Fruit fly (Drosophila melanogaster) whole organism, embryonic: ENCODE measurements around the gene CG1575.
A peak's percentile ranks its signal among the peaks of the same experiment; 100 is the strongest.

Experiments used
- Antp ChIP-seq: fragments of 200-800 bp; sonication (Bioruptor generic); optimal IDR thresholded peaks from 3 replicates; lab custom pipeline; 2016; ENCODE audit warnings: missing biosample characterization, missing genetic modification characterization
- Bgb ChIP-seq: fragments of 200-800 bp; sonication (Bioruptor generic); IDR thresholded peaks from 2 replicates; pipeline ENCODE4 v1.3.6; 2022; ENCODE audit warnings: missing biosample characterization, missing genetic modification characterization; ENCODE audit not compliant: partially characterized antibody
- CG10267 ChIP-seq: fragments of 200-800 bp; sonication (Bioruptor generic); optimal IDR thresholded peaks from 2 replicates; lab custom pipeline; 2018; ENCODE audit warnings: missing biosample characterization, mild to moderate bottlenecking, missing genetic modification characterization, moderate library complexity
- CG10431 ChIP-seq: fragments of 200-800 bp; sonication (Bioruptor generic); optimal IDR thresholded peaks from 3 replicates; lab custom pipeline; 2018; ENCODE audit warnings: missing biosample characterization, mild to moderate bottlenecking, missing genetic modification characterization
- CG11093 ChIP-seq: fragments of 200-800 bp; sonication (Bioruptor generic); IDR thresholded peaks from 3 replicates; pipeline ENCODE4 v1.3.6; 2022; ENCODE audit warnings: missing biosample characterization, missing genetic modification characterization
- CG12659 ChIP-seq: fragments of 200-800 bp; sonication (Bioruptor generic); optimal IDR thresholded peaks from 3 replicates; lab custom pipeline; 2017; ENCODE audit warnings: mild to moderate bottlenecking, missing biosample characterization, missing genetic modification reagents, missing genetic modification characterization
- CG30403 ChIP-seq: fragments of 200-800 bp; sonication (Bioruptor generic); optimal IDR thresholded peaks from 3 replicates; lab custom pipeline; 2016; ENCODE audit warnings: missing biosample characterization, missing genetic modification characterization
- CG30431 ChIP-seq: fragments of 200-800 bp; sonication (Bioruptor generic); optimal IDR thresholded peaks from 2 replicates; lab custom pipeline; 2017; ENCODE audit warnings: missing biosample characterization, missing genetic modification characterization
- CG3065 ChIP-seq: fragments of 200-800 bp; sonication (Bioruptor generic); optimal IDR thresholded peaks from 2 replicates; lab custom pipeline; 2016; ENCODE audit warnings: missing biosample characterization, missing genetic modification characterization
- CG32532 ChIP-seq: fragments of 200-800 bp; sonication (Bioruptor generic); IDR thresholded peaks from 2 replicates; pipeline ENCODE4 v1.3.6; 2022; ENCODE audit warnings: missing biosample characterization, missing genetic modification characterization
- CG3995 ChIP-seq: fragments of 200-800 bp; sonication (Bioruptor generic); optimal IDR thresholded peaks from 3 replicates; lab custom pipeline; 2016; ENCODE audit warnings: missing biosample characterization, missing genetic modification characterization
- CG42726 ChIP-seq: fragments of 200-800 bp; sonication (Bioruptor generic); IDR thresholded peaks from 2 replicates; pipeline ENCODE4 v1.3.6; 2022; ENCODE audit warnings: missing biosample characterization, missing genetic modification characterization; ENCODE audit not compliant: partially characterized antibody
- CG6791 ChIP-seq: fragments of 200-800 bp; sonication (Bioruptor generic); IDR thresholded peaks from 3 replicates; pipeline ENCODE4 v1.3.6; 2022; ENCODE audit warnings: missing biosample characterization, missing genetic modification characterization; ENCODE audit not compliant: partially characterized antibody
- CG9437 ChIP-seq: fragments of 200-800 bp; sonication (Bioruptor generic); optimal IDR thresholded peaks from 2 replicates; lab custom pipeline; 2018; ENCODE audit warnings: missing biosample characterization, mild to moderate bottlenecking, missing genetic modification characterization
- D19B ChIP-seq: fragments of 200-800 bp; sonication (Bioruptor generic); optimal IDR thresholded peaks from 2 replicates; lab custom pipeline; 2017; ENCODE audit warnings: missing biosample characterization, mild to moderate bottlenecking, missing genetic modification characterization
- Doc2 ChIP-seq: fragments of 200-800 bp; sonication (Bioruptor generic); IDR thresholded peaks from 2 replicates; pipeline ENCODE4 v1.3.6; 2022; ENCODE audit warnings: missing biosample characterization, missing genetic modification characterization
- Doc3 ChIP-seq: fragments of 200-800 bp; sonication (Bioruptor generic); IDR thresholded peaks from 3 replicates; pipeline ENCODE4 v1.3.6; 2022; ENCODE audit warnings: missing biosample characterization, missing genetic modification characterization; ENCODE audit not compliant: partially characterized antibody
- Ets65A ChIP-seq: fragments of 200-800 bp; sonication (Bioruptor generic); peaks from one replicate; lab custom pipeline; 2016; ENCODE audit warnings: missing biosample characterization, missing genetic modification characterization
- Hey ChIP-seq: fragments of 200-800 bp; sonication (Bioruptor generic); optimal IDR thresholded peaks from 3 replicates; lab custom pipeline; 2018; ENCODE audit warnings: missing biosample characterization, mild to moderate bottlenecking, missing genetic modification characterization
- Hr3 ChIP-seq: fragments of 200-800 bp; sonication (Bioruptor generic); optimal IDR thresholded peaks from 3 replicates; lab custom pipeline; 2016; ENCODE audit warnings: missing biosample characterization, missing genetic modification characterization
- MBD-R2 ChIP-seq: fragments of 200-800 bp; sonication (Bioruptor generic); IDR thresholded peaks from 2 replicates; pipeline ENCODE4 v1.3.6; 2022; ENCODE audit warnings: missing biosample characterization, missing genetic modification characterization
- Med ChIP-seq: fragments of 200-800 bp; sonication (Bioruptor generic); peaks from one replicate; lab custom pipeline; 2016; ENCODE audit warnings: missing biosample characterization, missing genetic modification characterization, mild to moderate bottlenecking, inconsistent platforms, moderate library complexity
- NC2β ChIP-seq: fragments of 200-800 bp; sonication (Bioruptor generic); optimal IDR thresholded peaks from 2 replicates; lab custom pipeline; 2016; ENCODE audit warnings: missing biosample characterization, missing genetic modification characterization
- Opbp ChIP-seq: fragments of 200-800 bp; sonication (Bioruptor generic); IDR thresholded peaks from 3 replicates; pipeline ENCODE4 v1.3.6; 2022; ENCODE audit warnings: missing biosample characterization, missing genetic modification characterization; ENCODE audit not compliant: partially characterized antibody
- Scr ChIP-seq: fragments of 200-800 bp; sonication (Bioruptor generic); IDR thresholded peaks from 2 replicates; pipeline ENCODE4 v1.3.6; 2022; ENCODE audit warnings: missing biosample characterization, missing genetic modification characterization; ENCODE audit not compliant: partially characterized antibody
- Side ChIP-seq: fragments of 200-800 bp; sonication (Bioruptor generic); optimal IDR thresholded peaks from 2 replicates; lab custom pipeline; 2016; ENCODE audit warnings: missing biosample characterization, missing genetic modification characterization
- Trl ChIP-seq, 3 experiments: fragments of >200 bp in 2 of 3; fragments of 200-800 bp in 1 of 3; sonication (Bioruptor generic) in 1 of 3; optimal IDR thresholded peaks; 2 replicates in 1 of 3; 3 replicates in 2 of 3; lab custom pipeline; 2016 to 2017; ENCODE audit warnings: missing biosample characterization in 1 of 3, missing genetic modification characterization in 1 of 3
- ase ChIP-seq: fragments of 200-800 bp; sonication (Bioruptor generic); IDR thresholded peaks from 3 replicates; pipeline ENCODE4 v1.3.6; 2022; ENCODE audit warnings: missing biosample characterization, missing genetic modification characterization
- btn ChIP-seq: fragments of 200-800 bp; sonication (Bioruptor generic); optimal IDR thresholded peaks from 2 replicates; lab custom pipeline; 2016; ENCODE audit warnings: missing biosample characterization, missing genetic modification characterization
- chinmo ChIP-seq: fragments of 200-800 bp; sonication (Bioruptor generic); IDR thresholded peaks from 4 replicates; pipeline ENCODE4 v1.3.6; 2022; ENCODE audit warnings: missing biosample characterization, missing genetic modification characterization; ENCODE audit not compliant: partially characterized antibody
- crc ChIP-seq: fragments of 200-800 bp; sonication (Bioruptor generic); optimal IDR thresholded peaks from 2 replicates; lab custom pipeline; 2016; ENCODE audit warnings: missing biosample characterization, missing genetic modification characterization
- exex ChIP-seq: fragments of 200-800 bp; sonication (Bioruptor generic); optimal IDR thresholded peaks from 4 replicates; lab custom pipeline; 2018; ENCODE audit warnings: missing biosample characterization, mild to moderate bottlenecking, missing genetic modification characterization, moderate library complexity
- grn ChIP-seq: fragments of 200-800 bp; sonication (Bioruptor generic); optimal IDR thresholded peaks from 3 replicates; lab custom pipeline; 2017; ENCODE audit warnings: missing biosample characterization, missing genetic modification characterization
- hth ChIP-seq: fragments of >200 bp; optimal IDR thresholded peaks from 2 replicates; lab custom pipeline; 2017; ENCODE audit warnings: inconsistent platforms
- ken ChIP-seq: fragments of 200-800 bp; sonication (Bioruptor generic); IDR thresholded peaks from 3 replicates; pipeline ENCODE4 v1.3.6; 2022; ENCODE audit warnings: missing biosample characterization, missing genetic modification characterization
- lov ChIP-seq, 2 experiments: fragments of 200-800 bp in 1 of 2; fragments of >200 bp in 1 of 2; sonication (Bioruptor generic) in 1 of 2; IDR thresholded peaks in 1 of 2; optimal IDR thresholded peaks in 1 of 2; 2 replicates in 1 of 2; 3 replicates in 1 of 2; pipeline versions ENCODE4 v1.3.6 to Lab custom; 2017 to 2022; ENCODE audit warnings: missing biosample characterization in 1 of 2, missing genetic modification characterization in 1 of 2
- nmo ChIP-seq: fragments of 200-800 bp; sonication (Bioruptor generic); optimal IDR thresholded peaks from 2 replicates; lab custom pipeline; 2018; ENCODE audit warnings: missing biosample characterization, mild to moderate bottlenecking, missing genetic modification characterization, moderate library complexity
- pb ChIP-seq: fragments of 200-800 bp; sonication (Bioruptor generic); optimal IDR thresholded peaks from 3 replicates; lab custom pipeline; 2016; ENCODE audit warnings: missing biosample characterization, missing genetic modification characterization
- pho ChIP-seq: fragments of 200-800 bp; sonication (Bioruptor generic); optimal IDR thresholded peaks from 2 replicates; lab custom pipeline; 2016; ENCODE audit warnings: missing biosample characterization, missing genetic modification characterization
- phol ChIP-seq: fragments of 200-800 bp; sonication (Bioruptor generic); optimal IDR thresholded peaks from 3 replicates; lab custom pipeline; 2018; ENCODE audit warnings: missing biosample characterization, mild to moderate bottlenecking, missing genetic modification characterization, moderate library complexity
- pzg ChIP-seq: fragments of 200-800 bp; sonication (Bioruptor generic); optimal IDR thresholded peaks from 3 replicates; lab custom pipeline; 2018; ENCODE audit warnings: missing biosample characterization, mild to moderate bottlenecking, missing genetic modification characterization, moderate library complexity
- row ChIP-seq: fragments of 200-800 bp; sonication (Bioruptor generic); IDR thresholded peaks from 3 replicates; pipeline ENCODE4 v1.3.6; 2022; ENCODE audit warnings: missing biosample characterization, missing genetic modification characterization
- ssp ChIP-seq: fragments of 200-800 bp; sonication (Bioruptor generic); IDR thresholded peaks from 2 replicates; pipeline ENCODE4 v1.3.6; 2022; ENCODE audit warnings: missing biosample characterization, missing genetic modification characterization
- stwl ChIP-seq: fragments of 200-800 bp; sonication (Bioruptor generic); optimal IDR thresholded peaks from 3 replicates; lab custom pipeline; 2018; ENCODE audit warnings: missing biosample characterization, mild to moderate bottlenecking, missing genetic modification characterization, moderate library complexity
- trem ChIP-seq: fragments of 200-800 bp; optimal IDR thresholded peaks from 3 replicates; lab custom pipeline; 2019; ENCODE audit warnings: missing biosample characterization, mild to moderate bottlenecking, missing genetic modification characterization, moderate library complexity
- zfh2 ChIP-seq: fragments of 200-800 bp; sonication (Bioruptor generic); optimal IDR thresholded peaks from 2 replicates; lab custom pipeline; 2016; ENCODE audit warnings: missing biosample characterization, missing genetic modification characterization

The CG1575 gene

DNA sequence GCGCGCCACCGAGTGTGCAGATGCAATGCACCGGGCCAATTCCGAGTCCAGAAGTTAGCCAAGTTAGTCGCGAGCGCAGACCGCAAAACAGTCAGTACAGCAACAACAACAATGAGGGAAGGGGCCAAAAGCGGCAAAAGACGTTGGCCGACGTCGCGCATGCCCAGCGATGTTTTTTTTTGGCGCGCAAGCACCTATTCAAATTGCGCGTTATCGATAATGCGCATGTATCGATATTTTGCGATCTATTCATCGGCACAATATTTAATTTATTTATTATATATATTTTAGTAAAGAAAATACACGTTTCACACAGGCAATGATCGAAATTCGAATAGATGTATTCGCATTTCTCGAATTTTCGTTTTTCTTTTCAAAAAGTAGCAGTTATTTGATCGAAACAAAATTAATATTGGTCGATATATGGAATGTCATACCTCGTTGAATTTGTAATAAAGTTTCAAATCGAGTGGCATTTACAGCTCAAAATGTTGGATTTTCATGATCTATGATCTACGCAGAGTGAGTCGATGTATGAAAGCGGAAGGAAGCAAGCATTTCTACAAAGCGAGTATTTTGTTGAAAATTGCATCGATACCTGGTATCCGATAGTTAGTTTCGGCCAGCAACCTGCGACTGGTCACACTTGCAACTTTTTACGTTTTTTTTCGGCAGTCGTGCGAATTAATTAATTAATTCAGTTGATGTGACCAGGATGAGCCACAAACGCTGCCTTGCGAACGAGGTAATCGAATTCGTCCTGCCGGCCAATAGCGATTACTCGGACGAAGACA, 12.6 kb downstream of the CG1575 start, which contains the start of gene CG2116 (continued):
- TF ChIP-seq NC2β (GFP tag; lab: Kevin White, UChicago) (no peak), pzg (GFP tag; lab: Kevin White, UChicago) (peak; percentile 64), CG3995 (GFP tag; lab: Kevin White, UChicago) (peak; percentile 46), ssp (peak; percentile 57; the same call in 1 of the 2 replicates), lov (optimal IDR thresholded peaks at IDR 0.05; lab: Kevin White, UChicago) (no peak), lov (GFP tag; IDR thresholded peaks at IDR 0.05; lab: Robert Waterston, UW) (no peak), Doc3 (GFP tag; lab: Robert Waterston, UW) (peak; percentile 64), btn (GFP tag; lab: Kevin White, UChicago) (no peak), Opbp (GFP tag; lab: Robert Waterston, UW) (peak; percentile 43; the same call in 2 of the 3 replicates), zfh2 (GFP tag; lab: Kevin White, UChicago) (no peak), phol (tag; lab: Kevin White, UChicago) (peak; percentile 30), Med (GFP tag; lab: Kevin White, UChicago) (peak; percentile 74), Hey (no peak), CG3065 (GFP tag; lab: Kevin White, UChicago) (no peak), trem (tag; lab: Kevin White, UChicago) (peak; percentile 36), nmo (GFP tag; lab: Kevin White, UChicago) (peak; percentile 26), chinmo (GFP tag; lab: Robert Waterston, UW) (peak; percentile 70), row (peak; percentile 48; the same call in 2 of the 3 replicates), Doc2 (GFP tag; lab: Robert Waterston, UW) (no peak), CG30431 (GFP tag; lab: Kevin White, UChicago) (no peak), Side (no peak), CG10267 (peak; percentile 37), pb (GFP tag; lab: Kevin White, UChicago) (no peak), hth (lab: Kevin White, UChicago) (no peak), Bgb (GFP tag; lab: Robert Waterston, UW) (peak; percentile 81), MBD-R2 (GFP tag; lab: Robert Waterston, UW) (peak; percentile 47), stwl (tag; lab: Kevin White, UChicago) (peak; percentile 18), Scr (GFP tag; lab: Robert Waterston, UW) (peak; percentile 79), crc (no peak), CG11093 (GFP tag; lab: Robert Waterston, UW) (no peak), Antp (GFP tag; lab: Kevin White, UChicago) (no peak), Hr3 (GFP tag; lab: Kevin White, UChicago) (no peak), ase (GFP tag; lab: Robert Waterston, UW) (no peak), D19B (GFP tag; lab: Kevin White, UChicago) (no peak), CG9437 (peak; percentile 37), ken (no peak), grn (GFP tag; lab: Kevin White, UChicago) (no peak), CG30403 (GFP tag; lab: Kevin White, UChicago) (no peak), Ets65A (GFP tag; lab: Kevin White, UChicago) (peak; percentile 70), pho (GFP tag; lab: Kevin White, UChicago) (no peak), exex (tag; lab: Kevin White, UChicago) (no peak), CG6791 (GFP tag; lab: Robert Waterston, UW) (peak; percentile 64), CG12659 (GFP tag; lab: Kevin White, UChicago) (peak; percentile 51), CG10431 (GFP tag; lab: Kevin White, UChicago) (no peak), CG32532 (no peak), CG42726 (GFP tag; lab: Robert Waterston, UW) (0 out of 2 replicates have a peak, but pooled peaks have one; percentile 40), Trl (optimal IDR thresholded peaks at IDR 0.05; lab: Kevin White, UChicago) (no peak), Trl (GFP tag; optimal IDR thresholded peaks at IDR 0.05; lab: Kevin White, UChicago) (no peak)
- TF ChIP-seq, all 482 proteins: peak for 79
